Fruit fly (Drosophila melanogaster) whole organism, wandering third instar larva: ENCODE measurements around the gene CheB93b.

ENCODE experiments used
- Abd-B ChIP-seq: fragments of >200 bp; optimal IDR thresholded peaks from 2 replicates; lab custom pipeline; 2017; ENCODE audit warnings: missing biosample characterization, missing genetic modification characterization
- GATAd ChIP-seq: sonication (Bioruptor generic); optimal IDR thresholded peaks from 2 replicates; lab custom pipeline; 2016; ENCODE audit warnings: missing biosample characterization, missing genetic modification characterization
- Hnf4 ChIP-seq: fragments of 200-800 bp; sonication (Bioruptor generic); optimal IDR thresholded peaks from 2 replicates; lab custom pipeline; 2016; ENCODE audit warnings: missing biosample characterization, mild to moderate bottlenecking, missing genetic modification characterization
- Hr78 ChIP-seq: fragments of >200 bp; optimal IDR thresholded peaks from 2 replicates; lab custom pipeline; 2017; ENCODE audit warnings: missing biosample characterization, missing genetic modification characterization
- Myc ChIP-seq: fragments of >200 bp; optimal IDR thresholded peaks from 2 replicates; lab custom pipeline; 2017
- OdsH ChIP-seq: fragments of 200-800 bp; sonication (Bioruptor generic); optimal IDR thresholded peaks from 2 replicates; lab custom pipeline; 2016; ENCODE audit warnings: missing biosample characterization, mild to moderate bottlenecking, missing genetic modification characterization
- brk ChIP-seq: fragments of 200-800 bp; sonication (Bioruptor generic); optimal IDR thresholded peaks from 2 replicates; lab custom pipeline; 2016; ENCODE audit warnings: missing biosample characterization, mild to moderate bottlenecking, missing genetic modification characterization
- dmrt93B ChIP-seq: fragments of 200-800 bp; sonication (Bioruptor generic); optimal IDR thresholded peaks from 2 replicates; lab custom pipeline; 2018; ENCODE audit warnings: missing biosample characterization, mild to moderate bottlenecking, missing genetic modification characterization
- foxo ChIP-seq, 2 experiments: fragments of 200-800 bp; sonication (Bioruptor generic); optimal IDR thresholded peaks; 2 replicates in 1 of 2; 3 replicates in 1 of 2; lab custom pipeline; 2016 to 2017; ENCODE audit warnings: missing biosample characterization in 2 of 2, missing genetic modification characterization in 2 of 2
- psq ChIP-seq: fragments of 200-800 bp; sonication (Bioruptor generic); optimal IDR thresholded peaks from 3 replicates; lab custom pipeline; 2017; ENCODE audit warnings: missing biosample characterization, mild to moderate bottlenecking, missing genetic modification characterization, moderate library complexity
- usp ChIP-seq: fragments of >200 bp; optimal IDR thresholded peaks from 2 replicates; lab custom pipeline; 2017; ENCODE audit warnings: missing biosample characterization, missing genetic modification characterization
- woc ChIP-seq: sonication (Bioruptor generic); optimal IDR thresholded peaks from 2 replicates; lab custom pipeline; 2016; ENCODE audit warnings: missing biosample characterization, mild to moderate bottlenecking, missing genetic modification characterization

dm6 chr3R:21407145-21407544, 1.8 kb upstream of the CheB93b start, which contains the start of gene CheB93a:
- TF ChIP-seq psq (GFP tag; lab: Kevin White, UChicago) (no peak), usp (GFP tag; lab: Kevin White, UChicago) (no peak), foxo (GFP tag; optimal IDR thresholded peaks at IDR 0.05; lab: Kevin White, UChicago) (no peak), OdsH (GFP tag; lab: Kevin White, UChicago) (no peak), Myc (lab: Kevin White, UChicago) (no peak), Hnf4 (GFP tag; lab: Kevin White, UChicago) (no peak), Hr78 (no peak), brk (GFP tag; lab: Kevin White, UChicago) (no peak), GATAd (GFP tag; lab: Kevin White, UChicago) (no peak), Abd-B (GFP tag; lab: Kevin White, UChicago) (no peak), woc (GFP tag; lab: Kevin White, UChicago) (no peak), dmrt93B (GFP tag; lab: Kevin White, UChicago) (no peak)
